Worm (Caenorhabditis elegans): ENCODE measurements around the gene str-144.

The str-144 gene

ce11 chrV:8081579-8081978 is 9.6 kb upstream of the str-144 start, which contains the start of gene str-131:
str-131 (minus strand) TSS chrV:8081679.
- TF ChIP-seq hlh-30 (tag; optimal IDR thresholded peaks at IDR 0.05; ENCODE audit: insufficient read depth) (no peak), hlh-15 (tag; optimal IDR thresholded peaks at IDR 0.05) (no peak), tbx-2 (tag; optimal IDR thresholded peaks at IDR 0.05) (no peak), ama-1 (optimal IDR thresholded peaks at IDR 0.05) (no peak), pax-1 (tag; optimal IDR thresholded peaks at IDR 0.05) (no peak), ceh-31 (tag; optimal IDR thresholded peaks at IDR 0.05) (no peak), gmeb-2 (tag; optimal IDR thresholded peaks at IDR 0.05) (no peak), K09A11.1 (tag; optimal IDR thresholded peaks at IDR 0.05; ENCODE audit: insufficient read depth) (no peak), mec-3 (tag; optimal IDR thresholded peaks at IDR 0.05; ENCODE audit: borderline replicate concordance) (no peak), sdc-2 (tag; optimal IDR thresholded peaks at IDR 0.05) (no peak), T23F11.4 (GFP tag; optimal IDR thresholded peaks at IDR 0.05) (no peak), pros-1 (tag; optimal IDR thresholded peaks at IDR 0.05) (no peak)

DNA sequence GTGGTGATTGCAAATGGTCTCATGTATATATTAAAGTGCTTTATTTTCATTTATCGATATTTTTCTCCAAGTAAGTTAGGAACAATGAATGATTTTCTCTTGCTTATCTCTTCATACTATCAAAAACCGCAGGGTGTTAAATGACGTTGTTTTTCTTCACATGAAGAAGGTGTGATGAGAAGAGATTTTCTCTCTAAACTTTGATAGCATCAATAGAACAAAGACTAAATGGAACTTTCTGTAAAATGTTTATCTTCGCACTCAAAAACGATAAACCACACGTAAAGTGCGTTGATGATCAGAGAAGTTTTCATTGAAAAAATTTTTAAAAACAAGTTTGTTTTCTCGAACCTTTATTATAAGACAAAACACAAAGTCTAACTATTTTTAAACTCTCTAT is 7.9 kb upstream of the str-144 start:
- TF ChIP-seq nfya-1 (tag; optimal IDR thresholded peaks at IDR 0.05) (no peak), pag-3 (tag; optimal IDR thresholded peaks at IDR 0.05; ENCODE audit: borderline replicate concordance) (no peak), hlh-8 (tag; optimal IDR thresholded peaks at IDR 0.05) (no peak), T23F11.4 (GFP tag; optimal IDR thresholded peaks at IDR 0.05) (no peak), syd-9 (tag; optimal IDR thresholded peaks at IDR 0.05) (no peak), ref-2 (tag; optimal IDR thresholded peaks at IDR 0.05) (no peak), ceh-18 (tag; optimal IDR thresholded peaks at IDR 0.05) (no peak), fkh-10 (GFP tag; optimal IDR thresholded peaks at IDR 0.05) (no peak), pqm-1 (tag; optimal IDR thresholded peaks at IDR 0.05) (no peak), fax-1 (tag; optimal IDR thresholded peaks at IDR 0.05) (no peak)

ce11 chrV:8075712-8076111 is 3.8 kb upstream of the str-144 start, which contains the start of gene catp-3:
catp-3 (plus strand) TSS chrV:8076012.
- TF ChIP-seq hlh-30 (tag; optimal IDR thresholded peaks at IDR 0.05; ENCODE audit: insufficient read depth) (no peak), pag-3 (tag; optimal IDR thresholded peaks at IDR 0.05; ENCODE audit: borderline replicate concordance) (no peak), elt-2 (tag; optimal IDR thresholded peaks at IDR 0.05) (no peak), nhr-11 (tag; optimal IDR thresholded peaks at IDR 0.05) (no peak), pros-1 (tag; optimal IDR thresholded peaks at IDR 0.05) (no peak), ahr-1 (tag; optimal IDR thresholded peaks at IDR 0.05) (no peak), unc-86 (tag; optimal IDR thresholded peaks at IDR 0.05) (no peak), pqm-1 (tag; optimal IDR thresholded peaks at IDR 0.05) (no peak), unc-3 (GFP tag; conservative IDR thresholded peaks at IDR 0.05) (no peak), unc-3 (tag; optimal IDR thresholded peaks at IDR 0.05) (no peak), mec-3 (tag; optimal IDR thresholded peaks at IDR 0.05; ENCODE audit: borderline replicate concordance) (no peak)

- TF ChIP-seq ceh-22 (tag; optimal IDR thresholded peaks at IDR 0.05) (no peak), F13H6.1 (tag; optimal IDR thresholded peaks at IDR 0.05) (no peak), hlh-15 (tag; optimal IDR thresholded peaks at IDR 0.05) (no peak), madf-2 (tag; optimal IDR thresholded peaks at IDR 0.05) (no peak), pat-9 (tag; optimal IDR thresholded peaks at IDR 0.05) (no peak), rnt-1 (tag; optimal IDR thresholded peaks at IDR 0.05) (no peak), syd-9 (tag; optimal IDR thresholded peaks at IDR 0.05) (no peak), nfya-1 (tag; optimal IDR thresholded peaks at IDR 0.05) (no peak), ceh-34 (tag; optimal IDR thresholded peaks at IDR 0.05) (no peak), unc-42 (tag; optimal IDR thresholded peaks at IDR 0.05) (no peak), dve-1 (tag; optimal IDR thresholded peaks at IDR 0.05) (no peak), ceh-19 (GFP tag; optimal IDR thresholded peaks at IDR 0.05) (no peak), ref-2 (tag; optimal IDR thresholded peaks at IDR 0.05) (no peak), odd-2 (tag; optimal IDR thresholded peaks at IDR 0.05) (no peak), ceh-45 (GFP tag; IDR thresholded peaks at IDR 0.05) (no peak)
Measured at ce11 chrV:8073162-8073561, 1.2 kb upstream of the str-144 start.

Data from whole organism, late embryonic.